Fruit fly (Drosophila melanogaster) Kc167 (cell line): ENCODE data around the gene Hyls1.
A peak's percentile ranks its signal among the peaks of the same experiment; 100 is the strongest.

ENCODE experiments used
- Myc ChIP-seq: fragments of >200 bp; optimal IDR thresholded peaks from 2 replicates; lab custom pipeline; 2017; ENCODE audit warnings: missing external identifiers
- Sin3A ChIP-seq: fragments of >200 bp; optimal IDR thresholded peaks from 2 replicates; lab custom pipeline; 2018; ENCODE audit warnings: missing external identifiers
- h ChIP-seq: fragments of >200 bp; optimal IDR thresholded peaks from 3 replicates; lab custom pipeline; 2018; ENCODE audit warnings: missing external identifiers
- insv ChIP-seq: fragments of >200 bp; optimal IDR thresholded peaks from 3 replicates; lab custom pipeline; 2018; ENCODE audit warnings: missing external identifiers
- psq ChIP-seq: fragments of >200 bp; optimal IDR thresholded peaks from 2 replicates; lab custom pipeline; 2017; ENCODE audit warnings: missing external identifiers
- ttk ChIP-seq: sonication (Bioruptor generic); optimal IDR thresholded peaks from 2 replicates; lab custom pipeline; 2017; ENCODE audit warnings: missing external identifiers

The Hyls1 gene

dm6 chr2L:16352585-16353580, at the start of gene Hyls1, which contains the start of the genes chif and CG4455:
Gene Hyls1 (minus strand): TSS chr2L:16352628.
Gene chif (minus strand): TSS chr2L:16352628.
Gene CG4455 (plus strand): TSS chr2L:16352934.
- no peak for TF ChIP-seq h (lab: Kevin White, UChicago)
- TF ChIP-seq Sin3A (lab: Kevin White, UChicago) = no peak
- no peak for TF ChIP-seq Myc (lab: Kevin White, UChicago)
- no peak for TF ChIP-seq insv (lab: Kevin White, UChicago)
- TF ChIP-seq psq (lab: Kevin White, UChicago) = no peak
- TF ChIP-seq ttk (lab: Kevin White, UChicago) = no peak

dm6 chr2L:16397517-16397916, 45.1 kb upstream of the Hyls1 start:
- TF ChIP-seq insv (lab: Kevin White, UChicago) (no peak), ttk (lab: Kevin White, UChicago) (no peak), psq (lab: Kevin White, UChicago) (no peak), Myc (lab: Kevin White, UChicago) (no peak), h (lab: Kevin White, UChicago) (no peak), Sin3A (lab: Kevin White, UChicago) (no peak)

- TF ChIP-seq ttk (lab: Kevin White, UChicago) = no peak
Observed at dm6 chr2L:16390803-16391202, 38.4 kb upstream of the Hyls1 start.

- no peak for TF ChIP-seq Myc (lab: Kevin White, UChicago)
- TF ChIP-seq insv (lab: Kevin White, UChicago) = no peak
- TF ChIP-seq ttk (lab: Kevin White, UChicago) = no peak
- TF ChIP-seq Sin3A (lab: Kevin White, UChicago) = no peak
- no peak for TF ChIP-seq psq (lab: Kevin White, UChicago)
- no peak for TF ChIP-seq h (lab: Kevin White, UChicago)
Observed at dm6 chr2L:16380973-16381372, 28.5 kb upstream of the Hyls1 start.

- no peak for TF ChIP-seq Sin3A (lab: Kevin White, UChicago)
- TF ChIP-seq psq (lab: Kevin White, UChicago) = no peak
- no peak for TF ChIP-seq ttk (lab: Kevin White, UChicago)
- no peak for TF ChIP-seq h (lab: Kevin White, UChicago)
- no peak for TF ChIP-seq insv (lab: Kevin White, UChicago)
- TF ChIP-seq Myc (lab: Kevin White, UChicago) = no peak
Observed at dm6 chr2L:16374691-16375090, 22.3 kb upstream of the Hyls1 start.

dm6 chr2L:16365603-16366002, 13.2 kb upstream of the Hyls1 start, which contains the start of gene jhamt:
Gene jhamt (plus strand): TSS chr2L:16365903.
- no peak for TF ChIP-seq Myc (lab: Kevin White, UChicago)
- TF ChIP-seq psq (lab: Kevin White, UChicago) = no peak
- TF ChIP-seq insv (lab: Kevin White, UChicago) = no peak
- no peak for TF ChIP-seq ttk (lab: Kevin White, UChicago)
- no peak for TF ChIP-seq h (lab: Kevin White, UChicago)
- TF ChIP-seq Sin3A (lab: Kevin White, UChicago) = no peak

dm6 chr2L:16357865-16358264, 5.4 kb upstream of the Hyls1 start:
- TF ChIP-seq psq (lab: Kevin White, UChicago) (no peak), insv (lab: Kevin White, UChicago) (no peak), ttk (lab: Kevin White, UChicago) (no peak), h (lab: Kevin White, UChicago) (no peak), Myc (lab: Kevin White, UChicago) (no peak), Sin3A (lab: Kevin White, UChicago) (no peak)

dm6 chr2L:16356249-16357025, 4.0 kb upstream of the Hyls1 start, which contains the start of gene CaBP1:
Gene CaBP1 (minus strand): TSS chr2L:16356735.
- TF ChIP-seq insv (lab: Kevin White, UChicago) (no peak), h (lab: Kevin White, UChicago) (no peak), psq (lab: Kevin White, UChicago) (no peak), Sin3A (lab: Kevin White, UChicago) (no peak), ttk (lab: Kevin White, UChicago) (no peak), Myc (lab: Kevin White, UChicago) (no peak)

- TF ChIP-seq psq (lab: Kevin White, UChicago) = no peak
Observed at dm6 chr2L:16353765-16354164, 1.3 kb upstream of the Hyls1 start.

dm6 chr2L:16351805-16352584, 433 bp downstream of the Hyls1 start:
- TF ChIP-seq insv (lab: Kevin White, UChicago) = no peak
- TF ChIP-seq h (lab: Kevin White, UChicago) = no peak
- TF ChIP-seq psq (lab: Kevin White, UChicago) = peak; percentile 87
- TF ChIP-seq Sin3A (lab: Kevin White, UChicago) = no peak
- TF ChIP-seq Myc (lab: Kevin White, UChicago) = no peak
- no peak for TF ChIP-seq ttk (lab: Kevin White, UChicago)
